Worm (Caenorhabditis elegans) whole organism, L4/young adult: ENCODE measurements around the gene Y39G8B.7.

ENCODE experiments used
- W03F9.2 ChIP-seq: fragments of 150-350 bp; optimal IDR thresholded peaks from 2 replicates; lab custom pipeline; 2014; ENCODE audit warnings: missing biosample characterization, missing genetic modification characterization
- him-1 ChIP-seq: sonication (generic microtip); optimal IDR thresholded peaks from 2 replicates; lab custom pipeline; 2016; ENCODE audit warnings: missing genotype, missing genetic modification reagents, missing genetic modification characterization, missing compliant biosample characterization

DNA sequence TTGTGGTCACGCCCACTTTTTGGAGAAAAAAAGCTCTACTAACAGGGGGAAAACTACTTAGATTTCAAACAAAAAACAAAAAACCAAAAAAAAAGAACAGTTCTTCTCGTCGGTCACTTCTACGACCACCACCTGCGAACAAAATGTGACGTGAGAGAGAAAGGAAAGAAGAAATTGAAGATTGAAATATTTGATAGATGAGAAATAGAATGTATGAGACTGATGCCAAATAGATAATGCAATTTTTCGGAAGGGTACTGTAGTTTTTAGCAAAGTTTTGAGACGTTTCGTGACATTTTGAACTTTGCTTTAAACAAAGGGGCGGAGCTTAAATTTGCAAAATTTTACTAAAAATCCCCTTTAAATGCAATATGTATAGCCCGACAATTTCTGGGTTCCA lies 39.9 kb downstream of the Y39G8B.7 start:
- no peak for TF ChIP-seq W03F9.2 (tag; lab: Kevin White, UChicago)
- TF ChIP-seq him-1, result no peak
